Fruit fly (Drosophila melanogaster): Measurements from ENCODE around the gene CG12947.

- TF ChIP-seq CTCF (optimal IDR thresholded peaks at IDR 0.05) (no peak), CG8478 (optimal IDR thresholded peaks at IDR 0.05) (no peak)
These were observed 11.4 kb downstream of the CG12947 start, which contains the start of the genes CG12945 and CG8507 for dm6 chr3R:9791177-9791806.
